Worm (Caenorhabditis elegans) whole organism, mixed stage, embryonic: ENCODE data around the gene F32H5.1.

ENCODE experiments used
- M03D4.4 ChIP-seq: sonication (generic microtip); optimal IDR thresholded peaks from 2 replicates; lab custom pipeline; 2017; ENCODE audit warnings: mild to moderate bottlenecking, missing genetic modification characterization, missing compliant biosample characterization
- bed-3 ChIP-seq: fragments of 200-800 bp; sonication (Bioruptor generic); optimal IDR thresholded peaks from 3 replicates; lab custom pipeline; 2018; ENCODE audit warnings: mild to moderate bottlenecking, missing genetic modification characterization, moderate library complexity, missing compliant biosample characterization
- ceh-39 ChIP-seq: fragments of 150-350 bp; optimal IDR thresholded peaks from 2 replicates; lab custom pipeline; 2014; ENCODE audit warnings: missing biosample characterization, missing genetic modification characterization
- ceh-43 ChIP-seq: fragments of 200-800 bp; sonication (Bioruptor generic); optimal IDR thresholded peaks from 2 replicates; lab custom pipeline; 2018; ENCODE audit warnings: mild to moderate bottlenecking, missing genetic modification characterization, moderate library complexity, missing compliant biosample characterization
- ceh-83 ChIP-seq: fragments of 200-800 bp; sonication (Bioruptor generic); optimal IDR thresholded peaks from 2 replicates; lab custom pipeline; 2018; ENCODE audit warnings: mild to moderate bottlenecking, missing genetic modification characterization, missing compliant biosample characterization
- ces-1 ChIP-seq: fragments of 150-350 bp; optimal IDR thresholded peaks from 2 replicates; lab custom pipeline; 2014; ENCODE audit warnings: missing biosample characterization, missing genetic modification reagents, missing genetic modification characterization
- cnd-1 ChIP-seq: fragments of 200-800 bp; sonication (Bioruptor generic); optimal IDR thresholded peaks from 2 replicates; lab custom pipeline; 2018; ENCODE audit warnings: mild to moderate bottlenecking, missing genetic modification characterization, missing compliant biosample characterization
- elt-1 ChIP-seq: sonication (generic microtip); optimal IDR thresholded peaks from 2 replicates; lab custom pipeline; 2017; ENCODE audit warnings: missing genetic modification characterization, mild to moderate bottlenecking, missing compliant biosample characterization, antibody characterized with exemption, moderate library complexity, borderline replicate concordance; ENCODE audit not compliant: insufficient read depth
- flh-1 ChIP-seq: fragments of 200-800 bp; sonication (Bioruptor generic); optimal IDR thresholded peaks from 2 replicates; lab custom pipeline; 2018; ENCODE audit warnings: mild to moderate bottlenecking, missing genetic modification characterization, moderate library complexity, missing compliant biosample characterization
- ham-2 ChIP-seq: fragments of 200-800 bp; sonication (Bioruptor generic); optimal IDR thresholded peaks from 2 replicates; lab custom pipeline; 2018; ENCODE audit warnings: mild to moderate bottlenecking, missing genetic modification characterization, missing compliant biosample characterization
- hlh-1 ChIP-seq: fragments of 150-350 bp; optimal IDR thresholded peaks from 2 replicates; lab custom pipeline; 2014; ENCODE audit warnings: missing biosample characterization, missing genetic modification reagents, missing genetic modification characterization
- lin-13 ChIP-seq: fragments of 150-350 bp; optimal IDR thresholded peaks from 2 replicates; lab custom pipeline; 2014; ENCODE audit warnings: missing biosample characterization, missing genetic modification characterization
- lin-32 ChIP-seq: fragments of 200-800 bp; sonication (Bioruptor generic); optimal IDR thresholded peaks from 2 replicates; lab custom pipeline; 2018; ENCODE audit warnings: mild to moderate bottlenecking, missing genetic modification characterization, missing compliant biosample characterization
- mab-5 ChIP-seq: fragments of 150-350 bp; optimal IDR thresholded peaks from 2 replicates; lab custom pipeline; 2014; ENCODE audit warnings: missing biosample characterization, missing genetic modification characterization
- mep-1 ChIP-seq: fragments of 150-350 bp; optimal IDR thresholded peaks from 2 replicates; lab custom pipeline; 2017; ENCODE audit warnings: missing biosample characterization, missing genetic modification reagents, missing genetic modification characterization, inconsistent platforms
- mls-2 ChIP-seq: sonication (generic microtip); optimal IDR thresholded peaks from 2 replicates; lab custom pipeline; 2016; ENCODE audit warnings: mild to moderate bottlenecking, missing genetic modification characterization, moderate library complexity, missing compliant biosample characterization
- nhr-12 ChIP-seq: fragments of 150-350 bp; optimal IDR thresholded peaks from 2 replicates; lab custom pipeline; 2014; ENCODE audit warnings: missing biosample characterization, missing genetic modification characterization
- nhr-2 ChIP-seq: fragments of 150-350 bp; optimal IDR thresholded peaks from 2 replicates; lab custom pipeline; 2014; ENCODE audit warnings: missing biosample characterization, missing genetic modification characterization
- nhr-237 ChIP-seq: fragments of 150-350 bp; optimal IDR thresholded peaks from 2 replicates; lab custom pipeline; 2014; ENCODE audit warnings: missing biosample characterization, missing genetic modification characterization
- nhr-28 ChIP-seq: fragments of 150-350 bp; optimal IDR thresholded peaks from 2 replicates; lab custom pipeline; 2014; ENCODE audit warnings: missing biosample characterization, missing genetic modification characterization
- nhr-76 ChIP-seq: sonication (generic microtip); optimal IDR thresholded peaks from 2 replicates; lab custom pipeline; 2017; ENCODE audit warnings: missing biosample characterization, missing genetic modification characterization
- pha-4 ChIP-seq: fragments of 150-350 bp; optimal IDR thresholded peaks from 2 replicates; lab custom pipeline; 2018; ENCODE audit warnings: missing biosample characterization, missing genetic modification reagents, missing genetic modification characterization
- sem-2 ChIP-seq: fragments of 200-800 bp; sonication (Bioruptor generic); optimal IDR thresholded peaks from 2 replicates; lab custom pipeline; 2018; ENCODE audit warnings: mild to moderate bottlenecking, missing genetic modification characterization, missing compliant biosample characterization
- sptf-1 ChIP-seq: sonication (generic microtip); optimal IDR thresholded peaks from 2 replicates; lab custom pipeline; 2017; ENCODE audit warnings: mild to moderate bottlenecking, missing genetic modification characterization, moderate library complexity, missing compliant biosample characterization
- unc-120 ChIP-seq: sonication (generic microtip); optimal IDR thresholded peaks from 2 replicates; lab custom pipeline; 2017; ENCODE audit warnings: missing genetic modification characterization, missing compliant biosample characterization; ENCODE audit not compliant: poor library complexity, severe bottlenecking
- unc-39 ChIP-seq: fragments of 150-350 bp; optimal IDR thresholded peaks from 2 replicates; lab custom pipeline; 2014; ENCODE audit warnings: missing biosample characterization, missing genetic modification characterization
- unc-62 ChIP-seq: fragments of 150-350 bp; optimal IDR thresholded peaks from 2 replicates; lab custom pipeline; 2014; ENCODE audit warnings: missing biosample characterization, missing genetic modification reagents, missing genetic modification characterization
- zip-8 ChIP-seq: fragments of 150-350 bp; optimal IDR thresholded peaks from 2 replicates; lab custom pipeline; 2014; ENCODE audit warnings: missing biosample characterization, missing genetic modification characterization
- ztf-11 ChIP-seq: fragments of 150-350 bp; optimal IDR thresholded peaks from 2 replicates; lab custom pipeline; 2014; ENCODE audit warnings: missing biosample characterization, missing genetic modification characterization

Gene F32H5.1

ce11 chrV:13356210-13356609 is 1.6 kb downstream of the F32H5.1 start:
- TF ChIP-seq ztf-11 (tag; lab: Kevin White, UChicago) (no peak), ceh-83 (GFP tag; lab: Kevin White, UChicago) (no peak), nhr-237 (tag; lab: Kevin White, UChicago) (no peak), flh-1 (GFP tag; lab: Kevin White, UChicago) (no peak), sptf-1 (tag; lab: Kevin White, UChicago) (no peak), ceh-43 (no peak), elt-1 (tag; lab: Kevin White, UChicago) (no peak), ces-1 (no peak), mls-2 (tag; lab: Kevin White, UChicago) (no peak), cnd-1 (tag; lab: Kevin White, UChicago) (no peak), nhr-28 (no peak), unc-39 (tag; lab: Kevin White, UChicago) (no peak), mab-5 (tag; lab: Kevin White, UChicago) (no peak), mep-1 (tag; lab: Kevin White, UChicago) (no peak), nhr-12 (tag; lab: Kevin White, UChicago) (no peak)

- no peak for TF ChIP-seq sem-2 (GFP tag; lab: Kevin White, UChicago)
- no peak for TF ChIP-seq unc-39 (tag; lab: Kevin White, UChicago)
- TF ChIP-seq lin-13 (tag; lab: Kevin White, UChicago) = no peak
- TF ChIP-seq ztf-11 (tag; lab: Kevin White, UChicago) = no peak
- TF ChIP-seq, all 35 proteins: peak for 0
Measured at ce11 chrV:13352415-13352814, 5.4 kb downstream of the F32H5.1 start.

- TF ChIP-seq unc-62 (peak; percentile 9), sem-2 (GFP tag; lab: Kevin White, UChicago) (no peak)
Measured at ce11 chrV:13351773-13352172, 6.1 kb downstream of the F32H5.1 start.

ce11 chrV:13350302-13350701 is 7.5 kb downstream of the F32H5.1 start:
- no peak for TF ChIP-seq mep-1 (tag; lab: Kevin White, UChicago)
- TF ChIP-seq ceh-39 (tag; lab: Kevin White, UChicago) = no peak
- no peak for TF ChIP-seq zip-8 (tag; lab: Kevin White, UChicago)
- no peak for TF ChIP-seq sptf-1 (tag; lab: Kevin White, UChicago)
- no peak for TF ChIP-seq M03D4.4 (tag; lab: Kevin White, UChicago)
- no peak for TF ChIP-seq lin-13 (tag; lab: Kevin White, UChicago)
- no peak for TF ChIP-seq unc-120 (tag; lab: Kevin White, UChicago)
- no peak for TF ChIP-seq nhr-76 (tag; lab: Kevin White, UChicago)
- TF ChIP-seq hlh-1 (tag; lab: Kevin White, UChicago) = no peak
- TF ChIP-seq ztf-11 (tag; lab: Kevin White, UChicago) = no peak
- TF ChIP-seq mab-5 (tag; lab: Kevin White, UChicago) = no peak
- TF ChIP-seq flh-1 (GFP tag; lab: Kevin White, UChicago) = no peak
- no peak for TF ChIP-seq nhr-2 (tag; lab: Kevin White, UChicago)
- TF ChIP-seq, all 35 proteins: peak for 0

- TF ChIP-seq elt-1 (tag; lab: Kevin White, UChicago) = no peak
- TF ChIP-seq unc-62 = peak; percentile 82
- TF ChIP-seq lin-13 (tag; lab: Kevin White, UChicago) = no peak
- no peak for TF ChIP-seq nhr-76 (tag; lab: Kevin White, UChicago)
- TF ChIP-seq mab-5 (tag; lab: Kevin White, UChicago) = peak; percentile 71
- no peak for TF ChIP-seq lin-32 (GFP tag; lab: Kevin White, UChicago)
- TF ChIP-seq mep-1 (tag; lab: Kevin White, UChicago) = no peak
- TF ChIP-seq bed-3 (GFP tag; lab: Kevin White, UChicago) = no peak
- no peak for TF ChIP-seq sem-2 (GFP tag; lab: Kevin White, UChicago)
- TF ChIP-seq nhr-12 (tag; lab: Kevin White, UChicago) = no peak
- no peak for TF ChIP-seq ceh-39 (tag; lab: Kevin White, UChicago)
- no peak for TF ChIP-seq pha-4
- no peak for TF ChIP-seq sptf-1 (tag; lab: Kevin White, UChicago)
- TF ChIP-seq ham-2 (GFP tag; lab: Kevin White, UChicago) = no peak
Measured at ce11 chrV:13345867-13346328, 11.9 kb downstream of the F32H5.1 start, which contains the start of gene twk-43. twk-43 (plus strand) TSS chrV:13346278.
